Worm (Caenorhabditis elegans): ENCODE data around the gene glb-6.

glb-6 gene

ce11 chrV:5570433-5570832 is at the start of gene glb-6:
Gene glb-6, minus strand, starts transcription at chrV:5570533.
- TF ChIP-seq ztf-11 (tag; optimal IDR thresholded peaks at IDR 0.05) (no peak), ces-1 (GFP tag; optimal IDR thresholded peaks at IDR 0.05) (peak; percentile 21), pha-4 (tag; optimal IDR thresholded peaks at IDR 0.05) (no peak)

- no peak for TF ChIP-seq elt-3 (tag; optimal IDR thresholded peaks at IDR 0.05)
- TF ChIP-seq cnd-1 (tag; optimal IDR thresholded peaks at IDR 0.05) = no peak
- no peak for TF ChIP-seq ceh-39 (tag; optimal IDR thresholded peaks at IDR 0.05)
- no peak for TF ChIP-seq nhr-2 (tag; optimal IDR thresholded peaks at IDR 0.05)
- TF ChIP-seq lin-32 (GFP tag; optimal IDR thresholded peaks at IDR 0.05) = no peak
- no peak for TF ChIP-seq mab-5 (tag; optimal IDR thresholded peaks at IDR 0.05)
- TF ChIP-seq tbx-8 (GFP tag; optimal IDR thresholded peaks at IDR 0.05) = no peak
- no peak for TF ChIP-seq M03D4.4 (tag; optimal IDR thresholded peaks at IDR 0.05)
- no peak for TF ChIP-seq nhr-237 (tag; optimal IDR thresholded peaks at IDR 0.05)
- TF ChIP-seq bed-3 (GFP tag; optimal IDR thresholded peaks at IDR 0.05) = no peak
These were observed 49.7 kb upstream of the glb-6 start, which contains the start of gene memb-2 for ce11 chrV:5620040-5620439. Gene memb-2, minus strand, starts transcription at chrV:5620140.

- peak; percentile 10 for TF ChIP-seq mep-1 (tag; optimal IDR thresholded peaks at IDR 0.05)
- no peak for TF ChIP-seq sem-2 (GFP tag; optimal IDR thresholded peaks at IDR 0.05)
- no peak for TF ChIP-seq ces-1 (GFP tag; optimal IDR thresholded peaks at IDR 0.05)
- peak; percentile 52 for TF ChIP-seq lsy-2 (tag; optimal IDR thresholded peaks at IDR 0.05)
These were observed 49.0 kb upstream of the glb-6 start for ce11 chrV:5619372-5619771.

ce11 chrV:5617301-5617700 is 47.0 kb upstream of the glb-6 start, which contains the start of gene M03E7.2:
Gene M03E7.2, plus strand, starts transcription at chrV:5617601.
- TF ChIP-seq pha-4 (tag; optimal IDR thresholded peaks at IDR 0.05) (no peak), mep-1 (tag; optimal IDR thresholded peaks at IDR 0.05) (no peak), unc-62 (GFP tag; optimal IDR thresholded peaks at IDR 0.05) (no peak), flh-1 (GFP tag; optimal IDR thresholded peaks at IDR 0.05) (no peak), lin-32 (GFP tag; optimal IDR thresholded peaks at IDR 0.05) (no peak), mab-5 (tag; optimal IDR thresholded peaks at IDR 0.05) (no peak), blmp-1 (tag; optimal IDR thresholded peaks at IDR 0.05) (no peak), M03D4.4 (tag; optimal IDR thresholded peaks at IDR 0.05) (no peak), unc-39 (tag; optimal IDR thresholded peaks at IDR 0.05) (no peak), nhr-2 (tag; optimal IDR thresholded peaks at IDR 0.05) (no peak), nhr-76 (tag; optimal IDR thresholded peaks at IDR 0.05) (no peak), nhr-12 (tag; optimal IDR thresholded peaks at IDR 0.05) (no peak), sptf-1 (tag; optimal IDR thresholded peaks at IDR 0.05) (no peak), ceh-83 (GFP tag; optimal IDR thresholded peaks at IDR 0.05) (no peak), ztf-11 (tag; optimal IDR thresholded peaks at IDR 0.05) (no peak), ces-1 (GFP tag; optimal IDR thresholded peaks at IDR 0.05) (no peak), drap-1 (GFP tag; optimal IDR thresholded peaks at IDR 0.05) (no peak), cnd-1 (tag; optimal IDR thresholded peaks at IDR 0.05) (no peak)

- no peak for TF ChIP-seq blmp-1 (tag; optimal IDR thresholded peaks at IDR 0.05)
- TF ChIP-seq ceh-39 (tag; optimal IDR thresholded peaks at IDR 0.05) = no peak
These were observed 44.4 kb upstream of the glb-6 start, which contains the start of gene M03E7.3 for ce11 chrV:5614724-5615123. Gene M03E7.3, plus strand, starts transcription at chrV:5615024.

ce11 chrV:5613109-5613508 is 42.8 kb upstream of the glb-6 start, which contains the start of gene lrpc-1:
Gene lrpc-1, minus strand, starts transcription at chrV:5613209.
- TF ChIP-seq nhr-237 (tag; optimal IDR thresholded peaks at IDR 0.05) (no peak), zip-8 (tag; optimal IDR thresholded peaks at IDR 0.05) (no peak), elt-1 (tag; optimal IDR thresholded peaks at IDR 0.05; ENCODE audit: borderline replicate concordance, insufficient read depth) (no peak), bed-3 (GFP tag; optimal IDR thresholded peaks at IDR 0.05) (no peak)

- TF ChIP-seq nhr-2 (tag; optimal IDR thresholded peaks at IDR 0.05) (no peak), unc-62 (GFP tag; optimal IDR thresholded peaks at IDR 0.05) (no peak), pha-4 (tag; optimal IDR thresholded peaks at IDR 0.05) (no peak), tbx-8 (GFP tag; optimal IDR thresholded peaks at IDR 0.05) (no peak), flh-1 (GFP tag; optimal IDR thresholded peaks at IDR 0.05) (no peak), drap-1 (GFP tag; optimal IDR thresholded peaks at IDR 0.05) (no peak), nhr-237 (tag; optimal IDR thresholded peaks at IDR 0.05) (no peak), sptf-1 (tag; optimal IDR thresholded peaks at IDR 0.05) (no peak), sem-2 (GFP tag; optimal IDR thresholded peaks at IDR 0.05) (no peak), lin-13 (tag; optimal IDR thresholded peaks at IDR 0.05) (no peak), ceh-43 (GFP tag; optimal IDR thresholded peaks at IDR 0.05) (no peak), lin-32 (GFP tag; optimal IDR thresholded peaks at IDR 0.05) (no peak), mls-2 (tag; optimal IDR thresholded peaks at IDR 0.05) (no peak), M03D4.4 (tag; optimal IDR thresholded peaks at IDR 0.05) (no peak), mab-5 (tag; optimal IDR thresholded peaks at IDR 0.05) (no peak), lsy-2 (tag; optimal IDR thresholded peaks at IDR 0.05) (no peak), nhr-76 (tag; optimal IDR thresholded peaks at IDR 0.05) (no peak), hlh-1 (tag; optimal IDR thresholded peaks at IDR 0.05) (no peak), ceh-39 (tag; optimal IDR thresholded peaks at IDR 0.05) (no peak)
These were observed 39.9 kb upstream of the glb-6 start for ce11 chrV:5610186-5610585.

Measured in whole organism, mixed stage, embryonic.